Fruit fly (Drosophila melanogaster): ENCODE measurements around the gene tHMG2.
A peak's percentile ranks its signal among the peaks of the same experiment; 100 is the strongest.

The tHMG2 gene

dm6 chr3R:22503630-22504029 is 10.9 kb downstream of the tHMG2 start (continued):
- peak; percentile 34 for TF ChIP-seq gem (tag; optimal IDR thresholded peaks at IDR 0.05)
- no peak for TF ChIP-seq CG6175 (GFP tag; IDR thresholded peaks at IDR 0.05)
- TF ChIP-seq Gsc (GFP tag; IDR thresholded peaks at IDR 0.05), result no peak
- 0 out of 3 replicates have a peak, but pooled peaks have one; percentile 11 for TF ChIP-seq H15 (GFP tag; IDR thresholded peaks at IDR 0.05)
- peak; percentile 72 for TF ChIP-seq Med (GFP tag)
- peak; percentile 34 for TF ChIP-seq CG7839 (tag; optimal IDR thresholded peaks at IDR 0.05)
- no peak for TF ChIP-seq CG11093 (GFP tag; IDR thresholded peaks at IDR 0.05)
- TF ChIP-seq chm (GFP tag; IDR thresholded peaks at IDR 0.05), result no peak
- peak; percentile 23 for TF ChIP-seq dmrt99B (tag; optimal IDR thresholded peaks at IDR 0.05)
- TF ChIP-seq so (GFP tag; IDR thresholded peaks at IDR 0.05), result no peak
- 0 out of 3 replicates have a peak, but pooled peaks have one; percentile 22 for TF ChIP-seq Aef1 (GFP tag; IDR thresholded peaks at IDR 0.05)
- TF ChIP-seq cwo (GFP tag; optimal IDR thresholded peaks at IDR 0.05), result peak; percentile 29
- TF ChIP-seq Ets65A (GFP tag), result no peak
- peak; percentile 18; the same call in 1 of the 2 replicates for TF ChIP-seq lmd (GFP tag; IDR thresholded peaks at IDR 0.05)
- TF ChIP-seq fd3F (GFP tag; optimal IDR thresholded peaks at IDR 0.05), result no peak
- TF ChIP-seq CG9817 (tag; optimal IDR thresholded peaks at IDR 0.05), result no peak
- peak; percentile 37 for TF ChIP-seq grau (tag; optimal IDR thresholded peaks at IDR 0.05)
- TF ChIP-seq MESR4 (GFP tag; optimal IDR thresholded peaks at IDR 0.05), result no peak
- TF ChIP-seq Ada2b (GFP tag; IDR thresholded peaks at IDR 0.05), result peak; percentile 19; the same call in 1 of the 2 replicates
- peak; percentile 17 for TF ChIP-seq CG10147 (GFP tag; optimal IDR thresholded peaks at IDR 0.05)
- 0 out of 2 replicates have a peak, but pooled peaks have one; percentile 35 for TF ChIP-seq Atf6 (GFP tag; IDR thresholded peaks at IDR 0.05)
- TF ChIP-seq jing (GFP tag; optimal IDR thresholded peaks at IDR 0.05), result no peak
- TF ChIP-seq Sry-β (GFP tag; optimal IDR thresholded peaks at IDR 0.05), result no peak
- TF ChIP-seq CG13424 (tag; optimal IDR thresholded peaks at IDR 0.05), result no peak
- no peak for TF ChIP-seq aop (GFP tag; IDR thresholded peaks at IDR 0.05)
- no peak for TF ChIP-seq Dfd (GFP tag; optimal IDR thresholded peaks at IDR 0.05)
- no peak for TF ChIP-seq CG6683 (GFP tag; optimal IDR thresholded peaks at IDR 0.05)
- peak; percentile 33; the same call in 1 of the 2 replicates for TF ChIP-seq E2f1 (GFP tag; IDR thresholded peaks at IDR 0.05)
- no peak for TF ChIP-seq ac (GFP tag; optimal IDR thresholded peaks at IDR 0.05)
- no peak for TF ChIP-seq Dp (GFP tag; optimal IDR thresholded peaks at IDR 0.05)
- no peak for TF ChIP-seq CG9876 (GFP tag; optimal IDR thresholded peaks at IDR 0.05)
- no peak for TF ChIP-seq CG10274 (GFP tag; optimal IDR thresholded peaks at IDR 0.05)
- TF ChIP-seq zf30C (GFP tag; optimal IDR thresholded peaks at IDR 0.05), result no peak
- peak; percentile 72 for TF ChIP-seq lab (GFP tag; optimal IDR thresholded peaks at IDR 0.05)
- no peak for TF ChIP-seq CG17385 (GFP tag; optimal IDR thresholded peaks at IDR 0.05)
- no peak for TF ChIP-seq CoRest (tag; optimal IDR thresholded peaks at IDR 0.05)
- TF ChIP-seq CG9215 (GFP tag; IDR thresholded peaks at IDR 0.05), result 0 out of 2 replicates have a peak, but pooled peaks have one; percentile 31
- peak; percentile 48; the same call in 2 of the 3 replicates for TF ChIP-seq row (GFP tag; IDR thresholded peaks at IDR 0.05)
- no peak for TF ChIP-seq cg (GFP tag; optimal IDR thresholded peaks at IDR 0.05)
- TF ChIP-seq dmrt11E (tag; optimal IDR thresholded peaks at IDR 0.05), result no peak
- TF ChIP-seq CG13775 (GFP tag; optimal IDR thresholded peaks at IDR 0.05), result no peak
- no peak for TF ChIP-seq croc (GFP tag; conservative IDR thresholded peaks at IDR 0.05)
- TF ChIP-seq CG16815 (GFP tag; optimal IDR thresholded peaks at IDR 0.05), result no peak
- no peak for TF ChIP-seq CG3163 (GFP tag; optimal IDR thresholded peaks at IDR 0.05)
- TF ChIP-seq bab2 (GFP tag; optimal IDR thresholded peaks at IDR 0.05), result no peak
- peak; percentile 30 for TF ChIP-seq caup (GFP tag; optimal IDR thresholded peaks at IDR 0.05; ENCODE audit: severe bottlenecking)
- TF ChIP-seq CG11504 (tag; optimal IDR thresholded peaks at IDR 0.05), result peak; percentile 27
- no peak for TF ChIP-seq chif (GFP tag; optimal IDR thresholded peaks at IDR 0.05)
- no peak for TF ChIP-seq Bgb (GFP tag; IDR thresholded peaks at IDR 0.05; ENCODE audit: partially characterized antibody)
- no peak for TF ChIP-seq D (optimal IDR thresholded peaks at IDR 0.05)
- TF ChIP-seq D (GFP tag; optimal IDR thresholded peaks at IDR 0.05), result no peak
